Worm (Caenorhabditis elegans) whole organism, midembryonic: ENCODE measurements around the gene his-35.

Source experiments
- flt-1 ChIP-seq: fragments of 200-800 bp; sonication (Bioruptor generic); IDR thresholded peaks from 2 replicates; pipeline ENCODE4 v1.3.6; 2022; ENCODE audit warnings: missing genetic modification characterization, missing compliant biosample characterization
- klf-2 ChIP-seq: fragments of 200-800 bp; sonication (Bioruptor generic); conservative IDR thresholded peaks from 2 replicates; pipeline ENCODE4 v1.3.6; 2022; ENCODE audit warnings: missing genetic modification reagents, missing genetic modification characterization, missing compliant biosample characterization
- ztf-23 ChIP-seq: fragments of 200-800 bp; sonication (Bioruptor generic); IDR thresholded peaks from 2 replicates; pipeline ENCODE4 v1.3.6; 2022; ENCODE audit warnings: missing genetic modification reagents, missing genetic modification characterization, missing compliant biosample characterization

ce11 chrV:9582594-9583322 is 37.7 kb upstream of the his-35 start, which contains the start of gene rtfo-1:
- TF ChIP-seq flt-1 (GFP tag; lab: Robert Waterston, UW) (peak; percentile 84), ztf-23 (peak; percentile 82), klf-2 (0 out of 2 replicates have a peak, but pooled peaks have one; percentile 34)
